Fruit fly (Drosophila melanogaster) whole organism, embryonic: ENCODE results near the gene Dscam3.

Experiments
- ATbp ChIP-seq: fragments of 200-800 bp; sonication (Bioruptor generic); optimal IDR thresholded peaks from 2 replicates; lab custom pipeline; 2017; ENCODE audit warnings: missing biosample characterization, mild to moderate bottlenecking, missing genetic modification characterization, missing genetic modification reagents
- CG12104 ChIP-seq: fragments of 200-800 bp; sonication (Bioruptor generic); optimal IDR thresholded peaks from 3 replicates; lab custom pipeline; 2016; ENCODE audit warnings: missing biosample characterization, missing genetic modification characterization
- CG12155 ChIP-seq: fragments of 200-800 bp; sonication (Bioruptor generic); optimal IDR thresholded peaks from 3 replicates; lab custom pipeline; 2016; ENCODE audit warnings: missing biosample characterization, missing genetic modification characterization
- CG1233 ChIP-seq: fragments of 200-800 bp; sonication (Bioruptor generic); optimal IDR thresholded peaks from 4 replicates; lab custom pipeline; 2018; ENCODE audit warnings: missing biosample characterization, mild to moderate bottlenecking, missing genetic modification characterization
- CG12391 ChIP-seq: fragments of 200-800 bp; sonication (Bioruptor generic); optimal IDR thresholded peaks from 3 replicates; lab custom pipeline; 2018; ENCODE audit warnings: missing biosample characterization, mild to moderate bottlenecking, missing genetic modification characterization, moderate library complexity
- CG12659 ChIP-seq: fragments of 200-800 bp; sonication (Bioruptor generic); optimal IDR thresholded peaks from 3 replicates; lab custom pipeline; 2017; ENCODE audit warnings: mild to moderate bottlenecking, missing biosample characterization, missing genetic modification reagents, missing genetic modification characterization
- CG12769 ChIP-seq: fragments of 200-800 bp; sonication (Bioruptor generic); optimal IDR thresholded peaks from 2 replicates; lab custom pipeline; 2019; ENCODE audit warnings: missing biosample characterization, mild to moderate bottlenecking, missing genetic modification characterization, moderate library complexity
- CG13424 ChIP-seq: fragments of 200-800 bp; sonication (Bioruptor generic); optimal IDR thresholded peaks from 2 replicates; lab custom pipeline; 2019; ENCODE audit warnings: missing biosample characterization, mild to moderate bottlenecking, missing genetic modification characterization, moderate library complexity
- CG13624 ChIP-seq: fragments of 200-800 bp; sonication (Bioruptor generic); optimal IDR thresholded peaks from 2 replicates; lab custom pipeline; 2016; ENCODE audit warnings: missing biosample characterization, missing genetic modification characterization
- CG14710 ChIP-seq: fragments of 200-800 bp; sonication (Bioruptor generic); optimal IDR thresholded peaks from 3 replicates; lab custom pipeline; 2019; ENCODE audit warnings: missing biosample characterization, mild to moderate bottlenecking, missing genetic modification characterization, moderate library complexity
- CG15269 ChIP-seq: fragments of 200-800 bp; sonication (Bioruptor generic); optimal IDR thresholded peaks from 2 replicates; lab custom pipeline; 2018; ENCODE audit warnings: missing biosample characterization, mild to moderate bottlenecking, missing genetic modification characterization, moderate library complexity
- CG16815 ChIP-seq: fragments of 200-800 bp; sonication (Bioruptor generic); optimal IDR thresholded peaks from 3 replicates; lab custom pipeline; 2017; ENCODE audit warnings: missing biosample characterization, mild to moderate bottlenecking, missing genetic modification characterization
- CG17361 ChIP-seq: fragments of 200-800 bp; sonication (Bioruptor generic); IDR thresholded peaks from 3 replicates; pipeline ENCODE4 v1.3.6; 2022; ENCODE audit warnings: missing biosample characterization, missing genetic modification characterization
- CG33213 ChIP-seq: fragments of 200-800 bp; sonication (Bioruptor generic); optimal IDR thresholded peaks from 3 replicates; lab custom pipeline; 2016; ENCODE audit warnings: missing biosample characterization, missing genetic modification characterization
- CG34422 ChIP-seq: fragments of 200-800 bp; sonication (Bioruptor generic); IDR thresholded peaks from 3 replicates; pipeline ENCODE4 v1.3.6; 2022; ENCODE audit warnings: missing biosample characterization, missing genetic modification characterization
- CG4730 ChIP-seq: fragments of 200-800 bp; sonication (Bioruptor generic); IDR thresholded peaks from 2 replicates; pipeline ENCODE4 v1.3.6; 2022; ENCODE audit warnings: missing biosample characterization, missing genetic modification characterization
- CG6272 ChIP-seq: fragments of 200-800 bp; sonication (Bioruptor generic); IDR thresholded peaks from 2 replicates; pipeline ENCODE4 v1.3.6; 2022; ENCODE audit warnings: missing biosample characterization, missing genetic modification characterization
- CG6765 ChIP-seq: fragments of 200-800 bp; sonication (Bioruptor generic); optimal IDR thresholded peaks from 3 replicates; lab custom pipeline; 2017; ENCODE audit warnings: missing biosample characterization, mild to moderate bottlenecking, missing genetic modification characterization
- CG8924 ChIP-seq: fragments of 200-800 bp; optimal IDR thresholded peaks from 3 replicates; lab custom pipeline; 2019; ENCODE audit warnings: missing biosample characterization, mild to moderate bottlenecking, missing genetic modification characterization, moderate library complexity
- CG9797 ChIP-seq: fragments of 200-800 bp; sonication (Bioruptor generic); optimal IDR thresholded peaks from 3 replicates; lab custom pipeline; 2018; ENCODE audit warnings: missing biosample characterization, mild to moderate bottlenecking, missing genetic modification characterization
- CrebB ChIP-seq: fragments of 200-800 bp; sonication (Bioruptor generic); optimal IDR thresholded peaks from 3 replicates; lab custom pipeline; 2018; ENCODE audit warnings: missing biosample characterization, mild to moderate bottlenecking, missing genetic modification characterization
- Dref ChIP-seq: fragments of 200-800 bp; sonication (Bioruptor generic); IDR thresholded peaks from 2 replicates; pipeline ENCODE4 v1.3.6; 2022; ENCODE audit warnings: missing biosample characterization, missing genetic modification characterization
- Fer1 ChIP-seq: fragments of 200-800 bp; sonication (Bioruptor generic); optimal IDR thresholded peaks from 2 replicates; lab custom pipeline; 2017; ENCODE audit warnings: missing biosample characterization, mild to moderate bottlenecking, missing genetic modification characterization
- Gug ChIP-seq: fragments of 200-800 bp; sonication (Bioruptor generic); IDR thresholded peaks from 4 replicates; pipeline ENCODE4 v1.3.6; 2022; ENCODE audit warnings: missing biosample characterization, missing genetic modification characterization
- HLH54F ChIP-seq: fragments of 200-800 bp; sonication (Bioruptor generic); optimal IDR thresholded peaks from 3 replicates; lab custom pipeline; 2016; ENCODE audit warnings: missing biosample characterization, missing genetic modification characterization
- MTF-1 ChIP-seq: fragments of 200-800 bp; sonication (Bioruptor generic); optimal IDR thresholded peaks from 2 replicates; lab custom pipeline; 2018; ENCODE audit warnings: missing biosample characterization, mild to moderate bottlenecking, missing genetic modification characterization, borderline replicate concordance
- Pdp1 ChIP-seq, 2 experiments: fragments of 200-800 bp; sonication (Bioruptor generic); optimal IDR thresholded peaks; 3 replicates each; lab custom pipeline; 2016; ENCODE audit warnings: missing biosample characterization in 2 of 2, missing genetic modification characterization in 2 of 2, mild to moderate bottlenecking in 1 of 2, moderate library complexity in 1 of 2
- Rfx ChIP-seq: fragments of 200-800 bp; sonication (Bioruptor generic); IDR thresholded peaks from 2 replicates; pipeline ENCODE4 v1.3.6; 2022; ENCODE audit warnings: missing biosample characterization, missing genetic modification characterization
- Spps ChIP-seq: fragments of 200-800 bp; sonication (Bioruptor generic); optimal IDR thresholded peaks from 2 replicates; lab custom pipeline; 2018; ENCODE audit warnings: missing biosample characterization, mild to moderate bottlenecking, missing genetic modification characterization
- Sry-β ChIP-seq: fragments of 200-800 bp; sonication (Bioruptor generic); optimal IDR thresholded peaks from 2 replicates; lab custom pipeline; 2018; ENCODE audit warnings: missing biosample characterization, mild to moderate bottlenecking, missing genetic modification characterization, moderate library complexity
- Taf1 ChIP-seq: fragments of 200-800 bp; sonication (Bioruptor generic); IDR thresholded peaks from 2 replicates; pipeline ENCODE4 v1.3.6; 2022; ENCODE audit warnings: missing biosample characterization, missing genetic modification characterization
- bab2 ChIP-seq: fragments of 200-800 bp; sonication (Bioruptor generic); optimal IDR thresholded peaks from 2 replicates; lab custom pipeline; 2016; ENCODE audit warnings: missing biosample characterization, missing genetic modification characterization
- chif ChIP-seq, 2 experiments: fragments of 200-800 bp; sonication (Bioruptor generic); optimal IDR thresholded peaks; 3 replicates each; lab custom pipeline; 2016; ENCODE audit warnings: missing biosample characterization in 2 of 2, missing genetic modification characterization in 2 of 2
- ci ChIP-seq: fragments of 200-800 bp; sonication (Bioruptor generic); IDR thresholded peaks from 3 replicates; pipeline ENCODE4 v1.3.6; 2022; ENCODE audit warnings: missing biosample characterization, missing genetic modification characterization
- ewg ChIP-seq: fragments of 200-800 bp; sonication (Bioruptor generic); optimal IDR thresholded peaks from 3 replicates; lab custom pipeline; 2017; ENCODE audit warnings: mild to moderate bottlenecking, missing biosample characterization, missing genetic modification reagents, missing genetic modification characterization
- gce ChIP-seq: fragments of 200-800 bp; sonication (Bioruptor generic); IDR thresholded peaks from 3 replicates; pipeline ENCODE4 v1.3.6; 2022; ENCODE audit warnings: missing biosample characterization, missing genetic modification characterization
- grau ChIP-seq: fragments of 200-800 bp; optimal IDR thresholded peaks from 3 replicates; lab custom pipeline; 2019; ENCODE audit warnings: missing biosample characterization, mild to moderate bottlenecking, missing genetic modification characterization, moderate library complexity
- jing ChIP-seq: fragments of 200-800 bp; sonication (Bioruptor generic); optimal IDR thresholded peaks from 2 replicates; lab custom pipeline; 2018; ENCODE audit warnings: missing biosample characterization, mild to moderate bottlenecking, missing genetic modification characterization
- jumu ChIP-seq: fragments of 200-800 bp; sonication (Bioruptor generic); optimal IDR thresholded peaks from 3 replicates; lab custom pipeline; 2016; ENCODE audit warnings: missing biosample characterization, missing genetic modification characterization
- kay ChIP-seq: fragments of 200-800 bp; sonication (Bioruptor generic); optimal IDR thresholded peaks from 2 replicates; lab custom pipeline; 2016; ENCODE audit warnings: missing biosample characterization, missing genetic modification characterization
- nerfin-1 ChIP-seq: fragments of 200-800 bp; sonication (Bioruptor generic); optimal IDR thresholded peaks from 3 replicates; lab custom pipeline; 2019; ENCODE audit warnings: missing biosample characterization, mild to moderate bottlenecking, missing genetic modification characterization, moderate library complexity
- nom ChIP-seq: fragments of 200-800 bp; sonication (Bioruptor generic); optimal IDR thresholded peaks from 2 replicates; lab custom pipeline; 2017; ENCODE audit warnings: missing biosample characterization, missing genetic modification characterization, mild to moderate bottlenecking, moderate library complexity, missing genetic modification reagents
- pros ChIP-seq: fragments of 200-800 bp; sonication (Bioruptor generic); optimal IDR thresholded peaks from 3 replicates; lab custom pipeline; 2019; ENCODE audit warnings: missing biosample characterization, mild to moderate bottlenecking, missing genetic modification characterization, moderate library complexity
- sc ChIP-seq, 3 experiments: fragments of >200 bp in 2 of 3; fragments of 200-800 bp in 1 of 3; sonication (Bioruptor generic) in 1 of 3; optimal IDR thresholded peaks; 2 replicates in 2 of 3; 3 replicates in 1 of 3; lab custom pipeline; 2017; ENCODE audit warnings: mild to moderate bottlenecking in 1 of 3, missing biosample characterization in 1 of 3, missing genetic modification characterization in 1 of 3, missing genetic modification reagents in 1 of 3
- shn ChIP-seq: fragments of 200-800 bp; sonication (Bioruptor generic); optimal IDR thresholded peaks from 3 replicates; lab custom pipeline; 2016; ENCODE audit warnings: missing biosample characterization, missing genetic modification characterization
- sisA ChIP-seq: fragments of 200-800 bp; sonication (Bioruptor generic); IDR thresholded peaks from 2 replicates; pipeline ENCODE4 v1.3.6; 2022; ENCODE audit warnings: missing biosample characterization, missing genetic modification characterization
- tll ChIP-seq, 2 experiments: fragments of 200-800 bp in 1 of 2; fragments of >200 bp in 1 of 2; sonication (Bioruptor generic) in 1 of 2; optimal IDR thresholded peaks; 2 replicates each; lab custom pipeline; 2017 to 2019; ENCODE audit warnings: missing biosample characterization in 2 of 2, missing genetic modification characterization in 2 of 2, mild to moderate bottlenecking in 1 of 2, moderate library complexity in 1 of 2
- trh ChIP-seq: fragments of 200-800 bp; sonication (Bioruptor generic); optimal IDR thresholded peaks from 2 replicates; lab custom pipeline; 2016; ENCODE audit warnings: missing biosample characterization, missing genetic modification characterization

The Dscam3 gene

DNA sequence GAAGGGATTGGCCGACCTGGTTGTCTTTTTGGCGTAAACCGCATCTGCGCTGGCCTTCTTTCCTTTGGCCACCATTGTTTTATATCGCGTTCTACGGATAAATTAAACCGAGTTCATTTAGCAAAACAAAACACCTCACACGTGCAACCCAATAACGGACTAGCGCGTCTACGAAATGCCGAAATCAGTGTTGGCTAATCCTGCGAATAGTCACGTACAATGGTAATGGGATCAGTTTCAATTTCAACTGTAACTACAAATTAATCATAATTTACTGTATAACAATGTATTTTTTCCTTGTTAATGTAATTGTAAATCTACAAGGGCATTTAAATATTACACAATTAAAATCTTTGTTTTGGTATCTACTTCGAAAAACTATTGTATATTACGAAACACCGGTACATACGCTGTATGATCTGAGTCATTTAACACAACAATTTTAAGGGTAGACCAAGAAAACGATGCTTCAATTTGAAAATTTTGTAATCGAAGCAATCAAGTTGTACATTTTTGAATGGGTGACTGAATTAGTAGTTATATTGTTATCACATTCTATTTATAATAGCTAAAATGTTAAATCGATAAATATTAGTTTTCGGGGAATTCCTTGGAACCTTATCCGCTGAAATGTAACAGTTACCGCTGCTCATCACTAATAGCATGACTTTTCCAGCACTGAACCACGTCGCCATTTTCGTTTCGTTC, 34.5 kb upstream of the Dscam3 start, which contains the start of gene SF1 (continued):
- no peak for TF ChIP-seq jing
- no peak for TF ChIP-seq Fer1 (GFP tag; lab: Kevin White, UChicago)
- 0 out of 2 replicates have a peak, but pooled peaks have one; percentile 8 for TF ChIP-seq CG4730 (GFP tag; lab: Robert Waterston, UW)
- no peak for TF ChIP-seq MTF-1 (GFP tag; lab: Kevin White, UChicago)
- peak; percentile 27; the same call in 1 of the 4 replicates for TF ChIP-seq Gug (GFP tag; lab: Robert Waterston, UW)
- 0 out of 2 replicates have a peak, but pooled peaks have one; percentile 22 for TF ChIP-seq Dref (GFP tag; lab: Robert Waterston, UW)
- peak; percentile 45 for TF ChIP-seq CG12659 (GFP tag; lab: Kevin White, UChicago)
- peak; percentile 14 for TF ChIP-seq CG13624 (GFP tag; lab: Kevin White, UChicago)
- TF ChIP-seq Sry-β (GFP tag; lab: Kevin White, UChicago): peak; percentile 89
- no peak for TF ChIP-seq ATbp (GFP tag; lab: Kevin White, UChicago)
- TF ChIP-seq CrebB (tag; lab: Kevin White, UChicago): no peak
- peak; percentile 18 for TF ChIP-seq nerfin-1 (tag; lab: Kevin White, UChicago)
- TF ChIP-seq CG15269 (tag; lab: Kevin White, UChicago): no peak
- peak; percentile 1 to 50 for TF ChIP-seq Pdp1 (GFP tag; optimal IDR thresholded peaks at IDR 0.05; lab: Kevin White, UChicago)
- TF ChIP-seq shn: peak; percentile 49
- no peak for TF ChIP-seq CG12769 (tag; lab: Kevin White, UChicago)
- peak; percentile 62 for TF ChIP-seq CG16815 (GFP tag; lab: Kevin White, UChicago)
- TF ChIP-seq CG33213: peak; percentile 19
- no peak for TF ChIP-seq Spps
- peak; percentile 35 for TF ChIP-seq CG12155 (GFP tag; lab: Kevin White, UChicago)
- peak; percentile 20; the same call in 1 of the 3 replicates for TF ChIP-seq ci (GFP tag; lab: Robert Waterston, UW)
- TF ChIP-seq CG6272 (GFP tag; lab: Robert Waterston, UW): peak; percentile 5; the same call in 1 of the 2 replicates
- peak; percentile 87 for TF ChIP-seq CG17361
- no peak for TF ChIP-seq tll (GFP tag; optimal IDR thresholded peaks at IDR 0.05; lab: Kevin White, UChicago)
- no peak for TF ChIP-seq Taf1 (GFP tag; lab: Robert Waterston, UW)
- peak; percentile 27; the same call in 1 of the 2 replicates for TF ChIP-seq sisA
- TF ChIP-seq CG1233: peak; percentile 42
- TF ChIP-seq sc (optimal IDR thresholded peaks at IDR 0.05; lab: Kevin White, UChicago): no peak
- no peak for TF ChIP-seq sc (GFP tag; optimal IDR thresholded peaks at IDR 0.05; lab: Kevin White, UChicago)
- TF ChIP-seq trh: no peak
- peak; percentile 35 for TF ChIP-seq kay (GFP tag; lab: Kevin White, UChicago)
- TF ChIP-seq chif (GFP tag; optimal IDR thresholded peaks at IDR 0.05; lab: Kevin White, UChicago): peak; percentile 22 to 45
- 0 out of 3 replicates have a peak, but pooled peaks have one; percentile 12 for TF ChIP-seq CG34422 (GFP tag; lab: Robert Waterston, UW)
- peak; percentile 4 for TF ChIP-seq CG8924 (tag; lab: Kevin White, UChicago)
- peak; percentile 28 for TF ChIP-seq jumu (GFP tag; lab: Kevin White, UChicago)
- peak; percentile 12 for TF ChIP-seq bab2 (GFP tag; lab: Kevin White, UChicago)
- peak; percentile 46 for TF ChIP-seq CG12391 (tag; lab: Kevin White, UChicago)
- no peak for TF ChIP-seq nom (GFP tag; lab: Kevin White, UChicago)
- TF ChIP-seq pros: no peak
- TF ChIP-seq CG14710 (tag; lab: Kevin White, UChicago): peak; percentile 48
- TF ChIP-seq Rfx (GFP tag; lab: Robert Waterston, UW): peak; percentile 60; the same call in 1 of the 2 replicates
- peak; percentile 43 for TF ChIP-seq grau (tag; lab: Kevin White, UChicago)
- TF ChIP-seq CG12104: peak; percentile 68
- no peak for TF ChIP-seq gce
- peak; percentile 30 for TF ChIP-seq CG13424
- TF ChIP-seq CG9797 (GFP tag; lab: Kevin White, UChicago): peak; percentile 27
- TF ChIP-seq ewg (GFP tag; lab: Kevin White, UChicago): peak; percentile 19
- TF ChIP-seq HLH54F (GFP tag; lab: Kevin White, UChicago): peak; percentile 63
- no peak for TF ChIP-seq CG6765 (GFP tag; lab: Kevin White, UChicago)
